Worm (Caenorhabditis elegans) whole organism, L4/young adult: ENCODE data around the gene T28A8.2.
"Not testable (repeated sequence)": the region's sequence is repeated elsewhere in the genome, so short reads cannot be mapped to it uniquely, and the experiment has no call there.

ENCODE experiments used
- W03F9.2 ChIP-seq: fragments of 150-350 bp; optimal IDR thresholded peaks from 2 replicates; lab custom pipeline; 2014; ENCODE audit warnings: missing biosample characterization, missing genetic modification characterization
- dao-5 ChIP-seq: sonication (generic microtip); optimal IDR thresholded peaks from 2 replicates; lab custom pipeline; 2016; ENCODE audit warnings: missing genotype, missing genetic modification characterization, moderate library complexity, missing compliant biosample characterization
- him-1 ChIP-seq: sonication (generic microtip); optimal IDR thresholded peaks from 2 replicates; lab custom pipeline; 2016; ENCODE audit warnings: missing genotype, missing genetic modification reagents, missing genetic modification characterization, missing compliant biosample characterization

T28A8.2 gene

DNA sequence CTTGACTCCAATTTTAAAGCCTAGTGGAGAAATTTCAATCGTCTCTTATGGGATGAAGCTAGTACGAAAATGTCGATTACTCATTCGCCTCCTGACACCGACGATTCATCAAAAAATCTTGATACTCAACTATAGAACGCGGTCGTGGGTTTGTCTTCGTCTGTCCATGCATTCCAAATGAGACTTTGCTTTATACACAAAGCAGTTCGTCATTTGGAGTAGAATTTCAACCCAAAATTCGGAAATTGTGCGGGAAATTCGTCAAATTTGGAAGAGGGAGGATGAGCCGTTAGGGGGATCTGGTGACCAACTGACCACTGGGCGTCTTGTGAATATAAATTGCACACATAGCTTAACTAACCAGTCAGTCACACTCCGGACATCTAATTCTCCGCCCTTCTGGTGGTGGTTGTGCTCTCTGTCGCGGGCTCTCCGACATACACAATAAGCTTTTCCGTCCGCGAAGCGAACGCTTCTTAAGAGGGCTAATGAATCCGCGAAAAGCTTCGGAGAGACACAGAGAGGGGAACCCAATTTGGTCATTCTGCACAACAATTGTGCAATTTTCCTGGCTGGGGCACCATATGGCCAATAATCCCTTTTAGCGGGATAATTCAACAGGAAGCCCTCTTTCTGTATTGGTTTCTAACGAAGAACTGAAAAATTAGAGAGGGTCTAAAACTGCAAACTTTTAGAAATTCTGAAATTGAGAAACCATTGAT lies 29.8 kb upstream of the T28A8.2 start:
- TF ChIP-seq him-1 (tag; lab: Kevin White, UChicago) = no peak
- TF ChIP-seq dao-5 = no peak
- TF ChIP-seq W03F9.2 (tag; lab: Kevin White, UChicago) = no peak

DNA sequence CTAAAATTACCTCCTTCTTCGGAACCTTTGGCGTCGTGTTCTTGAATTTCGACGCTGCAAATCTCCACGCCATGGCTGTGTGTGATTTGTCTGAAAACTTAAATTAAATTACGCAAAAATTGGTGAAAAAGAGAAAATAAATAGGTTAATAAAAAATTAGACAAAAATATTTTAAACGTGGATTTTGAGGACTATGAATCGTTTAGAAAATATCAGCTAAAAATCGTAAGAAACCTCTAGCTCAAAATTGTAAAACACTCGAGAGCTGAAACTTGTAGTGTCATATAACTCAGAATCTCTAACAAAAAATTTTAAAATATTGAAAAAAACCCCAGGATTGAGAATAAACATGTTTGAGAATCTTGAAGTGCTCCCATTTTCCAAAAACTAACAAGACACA lies 28.6 kb upstream of the T28A8.2 start, which contains the start of gene pod-1:
pod-1 (minus strand) TSS at position 101 of the 400 bp plus-strand sequence.
- TF ChIP-seq him-1 (tag; lab: Kevin White, UChicago) (no peak), W03F9.2 (tag; lab: Kevin White, UChicago) (no peak), dao-5 (no peak)

DNA sequence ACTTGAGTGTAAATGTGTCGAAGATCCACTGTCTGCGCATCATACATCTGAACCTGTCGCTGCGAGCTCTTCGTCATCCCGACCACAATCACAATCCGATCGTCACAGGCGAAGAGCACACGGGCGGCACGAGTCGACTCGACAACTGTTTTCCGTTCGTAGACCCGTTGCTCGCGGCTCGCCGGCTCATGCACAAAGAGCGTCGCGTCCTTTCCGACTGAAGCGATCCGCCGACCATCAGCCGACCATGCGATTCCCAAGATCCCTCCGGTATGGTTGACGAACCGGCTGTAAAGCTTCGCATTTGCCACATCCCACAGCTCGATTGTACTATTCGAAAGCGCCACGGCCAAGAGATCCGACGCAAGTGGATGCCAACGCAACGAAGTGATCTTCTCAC lies 23.0 kb upstream of the T28A8.2 start:
- TF ChIP-seq him-1 (tag; lab: Kevin White, UChicago) = no peak
- no peak for TF ChIP-seq W03F9.2 (tag; lab: Kevin White, UChicago)
- TF ChIP-seq dao-5 = no peak

DNA sequence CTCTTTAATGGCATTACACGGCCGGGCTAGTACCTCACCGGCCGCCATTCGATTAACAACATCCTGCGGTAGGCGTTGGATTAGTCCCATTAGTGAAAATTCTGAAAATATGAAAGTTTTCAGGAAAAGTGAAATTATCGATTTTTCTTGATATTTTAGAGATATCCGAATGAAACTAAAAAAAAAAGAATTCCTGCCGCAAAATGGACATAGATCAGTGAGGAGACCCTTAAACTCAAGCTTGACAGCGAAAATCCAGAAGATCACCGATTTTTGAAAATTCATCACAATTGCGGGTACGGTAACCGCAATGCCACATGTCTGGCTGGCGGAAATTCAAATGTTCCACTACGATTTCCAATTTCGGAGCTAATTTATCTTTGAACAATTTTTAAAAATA lies 19.0 kb upstream of the T28A8.2 start, which contains the start of gene mlh-1:
mlh-1 (minus strand) TSS at position 101 of the 400 bp plus-strand sequence.
- TF ChIP-seq him-1 (tag; lab: Kevin White, UChicago) (no peak), dao-5 (no peak), W03F9.2 (tag; lab: Kevin White, UChicago) (no peak)

DNA sequence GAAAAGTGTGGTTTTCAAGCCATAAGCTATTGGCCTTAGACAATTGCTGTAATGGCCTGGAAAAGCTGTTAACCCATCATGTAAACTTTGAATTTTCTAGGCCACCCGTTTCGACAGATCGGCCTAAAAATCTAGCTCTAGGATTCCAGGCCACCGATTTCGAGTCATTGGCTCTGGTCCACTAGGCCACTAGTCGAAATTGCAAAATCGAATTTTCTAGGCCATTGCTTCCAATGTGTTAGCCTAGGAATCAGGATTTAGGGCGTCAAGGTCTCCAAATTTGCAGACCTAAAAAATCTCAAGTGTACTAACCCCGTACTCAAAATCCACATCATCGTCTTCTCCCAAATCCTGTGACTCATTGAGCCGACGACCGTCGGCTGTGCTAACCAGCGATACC lies 15.3 kb upstream of the T28A8.2 start:
- TF ChIP-seq W03F9.2 (tag; lab: Kevin White, UChicago) = no peak
- TF ChIP-seq dao-5 = no peak
- TF ChIP-seq him-1 (tag; lab: Kevin White, UChicago) = no peak

DNA sequence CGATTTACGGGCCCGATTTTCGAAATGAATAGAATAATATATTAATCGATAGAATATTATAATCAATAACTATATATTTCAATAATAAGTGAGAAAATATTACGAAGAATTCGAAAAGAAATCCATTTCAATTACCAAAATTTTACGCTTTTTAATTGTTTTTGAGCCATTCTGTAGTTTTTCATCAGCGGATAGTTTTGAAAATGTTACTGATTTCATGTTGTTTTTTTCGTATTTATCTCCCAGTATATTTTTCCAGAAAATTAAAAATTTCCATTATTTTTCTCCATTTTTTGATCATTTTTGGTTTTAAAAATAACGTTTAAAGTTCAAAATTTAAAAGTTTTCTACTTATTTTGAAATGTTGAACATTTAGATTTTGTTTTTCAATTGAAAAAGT lies 10.2 kb upstream of the T28A8.2 start, which contains the start of gene T28A8.3:
T28A8.3 (plus strand) TSS at position 301 of the 400 bp plus-strand sequence.
- TF ChIP-seq him-1 (tag; lab: Kevin White, UChicago) (no peak), W03F9.2 (tag; lab: Kevin White, UChicago) (no peak), dao-5 (no peak)

DNA sequence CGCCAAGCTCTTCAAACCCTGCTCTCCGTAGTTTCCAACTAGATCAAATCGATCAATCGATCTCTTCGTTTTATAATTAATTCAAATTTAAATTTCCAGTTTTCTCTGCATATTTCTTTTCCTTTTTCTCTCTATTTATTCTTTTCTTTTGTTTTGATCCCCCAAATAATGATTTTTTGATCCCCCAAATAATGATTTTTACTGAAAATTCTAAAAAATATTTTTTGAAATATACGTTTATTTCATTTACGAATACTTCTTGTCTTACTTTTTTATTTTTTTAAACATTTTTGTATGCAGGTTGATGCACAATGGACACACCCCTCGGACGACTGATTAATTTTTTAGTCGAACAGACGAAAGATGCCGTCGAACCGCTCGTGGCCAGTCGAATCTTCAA lies 7.9 kb upstream of the T28A8.2 start, which contains the start of gene T28A8.4:
T28A8.4 (plus strand) TSS at position 301 of the 400 bp plus-strand sequence.
- TF ChIP-seq dao-5 (no peak), him-1 (tag; lab: Kevin White, UChicago) (no peak), W03F9.2 (tag; lab: Kevin White, UChicago) (no peak)

DNA sequence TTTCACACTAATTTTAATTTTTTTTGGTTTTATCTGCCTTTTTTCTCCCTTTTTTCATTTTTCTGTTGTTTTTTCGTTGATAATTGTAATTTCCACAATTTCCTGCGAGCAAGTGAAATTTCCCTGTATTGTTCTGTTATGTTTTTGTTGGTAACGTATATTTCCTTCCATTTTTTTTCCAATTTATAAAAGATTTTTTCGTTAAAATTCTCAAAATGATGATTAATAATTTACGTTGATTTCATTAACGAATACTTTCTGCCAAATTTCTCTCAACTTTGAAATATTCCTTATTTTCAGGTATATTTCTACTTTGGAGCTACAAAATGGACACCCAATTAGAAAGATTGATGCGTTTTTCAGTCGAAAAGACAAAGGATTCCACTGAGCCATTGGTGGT lies 7.0 kb upstream of the T28A8.2 start, which contains the start of gene T28A8.8:
T28A8.8 (plus strand) TSS at position 301 of the 400 bp plus-strand sequence.
- TF ChIP-seq W03F9.2 (tag; lab: Kevin White, UChicago) (no peak), dao-5 (no peak), him-1 (tag; lab: Kevin White, UChicago) (no peak)

DNA sequence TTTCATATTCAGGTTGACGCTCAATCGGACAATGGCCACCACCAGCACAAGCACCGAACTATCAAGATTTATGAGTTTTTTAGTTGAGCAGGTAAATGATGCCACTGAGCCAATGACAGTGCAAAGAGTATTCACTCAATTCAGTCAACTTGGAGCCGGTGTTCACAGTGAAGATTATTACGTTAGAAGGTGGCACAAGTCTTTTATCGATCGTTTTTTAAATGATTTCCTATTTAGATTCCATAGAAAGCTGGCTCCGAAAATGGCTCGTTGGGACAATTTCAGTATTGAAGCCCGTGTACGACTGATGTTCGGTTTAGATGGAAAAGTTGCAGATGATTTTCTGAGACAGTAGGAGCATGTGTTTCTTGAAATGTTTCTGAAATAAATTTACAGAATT lies 6.1 kb upstream of the T28A8.2 start, which contains the start of gene T28A8.5:
T28A8.5 (plus strand) TSS at position 32 of the 400 bp plus-strand sequence.
- TF ChIP-seq him-1 (tag; lab: Kevin White, UChicago) (no peak), dao-5 (no peak), W03F9.2 (tag; lab: Kevin White, UChicago) (no peak)

DNA sequence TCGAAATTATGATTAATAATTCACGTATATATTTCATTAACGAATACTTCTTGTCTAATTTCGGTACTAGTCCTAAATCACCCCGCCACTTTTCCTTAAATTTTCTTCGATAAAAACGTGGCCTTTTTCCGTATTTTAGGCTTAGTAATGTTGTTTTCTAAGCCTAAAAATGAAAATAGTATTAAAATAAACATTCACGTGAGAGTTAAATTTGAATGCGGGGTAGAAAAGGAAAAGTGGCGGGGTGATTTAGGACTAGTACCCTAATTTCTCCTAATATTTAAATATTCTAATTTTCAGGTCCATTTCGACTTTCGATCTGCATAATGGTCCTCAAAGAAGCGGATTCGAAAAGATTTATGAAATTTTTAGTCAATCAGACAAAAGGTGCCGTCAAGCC lies 3.4 kb upstream of the T28A8.2 start, which contains the start of gene T28A8.6:
T28A8.6 (plus strand) TSS at position 301 of the 400 bp plus-strand sequence.
- not testable (repeated sequence) for TF ChIP-seq W03F9.2 (tag; lab: Kevin White, UChicago); him-1 (tag; lab: Kevin White, UChicago); dao-5

DNA sequence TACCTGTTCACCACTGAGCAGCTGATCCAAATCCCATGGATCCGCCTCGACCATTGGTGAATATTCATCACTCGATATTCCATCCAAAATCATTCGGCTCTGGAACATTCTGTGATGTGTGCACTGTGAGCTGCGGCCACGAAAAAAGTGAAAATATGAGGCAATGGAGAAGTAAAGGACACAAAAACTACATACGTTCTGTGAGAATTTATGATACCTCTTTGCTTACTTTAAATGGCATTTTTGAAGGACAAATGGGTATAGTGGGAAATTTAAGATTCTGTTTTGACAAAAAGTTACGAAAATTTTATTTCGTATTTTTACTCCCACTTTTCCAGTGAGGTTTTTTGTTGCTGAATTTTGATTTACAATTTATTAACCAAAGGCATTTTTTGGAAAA lies 3.1 kb downstream of the T28A8.2 start, which contains the start of gene twk-40:
twk-40 (minus strand) TSS at position 101 of the 400 bp plus-strand sequence.
- TF ChIP-seq him-1 (tag; lab: Kevin White, UChicago) = no peak
- TF ChIP-seq dao-5 = no peak
- TF ChIP-seq W03F9.2 (tag; lab: Kevin White, UChicago) = no peak

DNA sequence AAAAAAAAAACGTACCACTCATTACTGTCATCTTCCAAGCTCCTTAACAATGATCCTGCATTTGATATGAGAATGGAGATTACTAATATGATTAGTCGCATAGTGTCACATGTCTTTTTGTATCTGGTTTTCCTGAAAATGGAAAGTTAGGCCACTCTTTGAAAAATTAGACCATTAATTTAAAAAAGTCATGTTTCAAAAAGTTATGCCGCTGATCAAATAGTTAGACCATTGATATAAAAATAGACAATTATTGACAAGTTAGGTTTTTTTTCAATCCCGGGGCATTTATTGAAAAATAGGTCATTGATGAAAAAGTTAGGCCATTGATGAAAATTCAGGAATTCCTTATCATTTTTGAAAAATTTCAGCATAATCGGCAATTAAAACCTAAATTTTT lies 11.4 kb downstream of the T28A8.2 start, which contains the start of gene acc-4:
acc-4 (minus strand) TSS at position 101 of the 400 bp plus-strand sequence.
- TF ChIP-seq W03F9.2 (tag; lab: Kevin White, UChicago) = no peak
- TF ChIP-seq dao-5 = no peak
- TF ChIP-seq him-1 (tag; lab: Kevin White, UChicago) = no peak

DNA sequence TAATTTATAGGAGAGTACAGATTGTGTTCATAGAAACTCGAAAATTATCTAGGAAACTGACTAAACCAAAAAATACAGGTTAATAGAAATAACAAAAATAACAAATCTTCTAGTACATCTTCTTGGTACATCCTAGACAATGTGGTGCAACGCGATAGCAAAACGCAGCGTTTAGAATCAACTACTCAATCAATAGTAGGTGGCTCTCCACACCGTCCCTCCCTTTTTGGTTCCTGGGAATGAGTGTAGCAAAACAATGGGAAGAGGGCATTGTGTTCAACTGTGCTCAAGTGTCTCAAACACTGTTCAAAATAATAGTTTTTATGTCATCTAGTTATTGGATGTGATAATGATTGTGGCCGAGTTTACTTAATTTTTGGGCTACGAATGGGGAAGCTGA lies 18.8 kb downstream of the T28A8.2 start, which contains the start of gene T27E9.6:
T27E9.6 (minus strand) TSS at position 101 of the 400 bp plus-strand sequence.
- TF ChIP-seq W03F9.2 (tag; lab: Kevin White, UChicago) (no peak), dao-5 (no peak), him-1 (tag; lab: Kevin White, UChicago) (no peak)

DNA sequence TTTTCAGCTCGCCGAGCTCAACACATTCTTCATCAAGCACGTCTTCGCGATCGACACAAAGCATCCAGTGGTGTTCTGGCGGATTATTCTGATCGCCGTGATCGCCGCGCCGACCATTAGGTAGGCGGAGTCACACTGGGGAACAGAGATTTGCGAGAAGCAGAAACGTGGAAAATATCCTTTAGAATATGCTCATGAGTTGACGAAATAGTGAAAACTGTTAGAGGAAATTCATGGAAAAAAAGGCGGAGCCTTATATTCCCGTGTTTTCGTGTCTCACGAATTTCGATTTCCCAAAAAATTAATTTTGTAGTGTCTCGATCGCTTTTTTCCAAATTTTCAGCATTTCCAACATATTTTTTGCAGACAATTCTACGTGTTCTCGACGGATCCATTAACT lies 21.0 kb downstream of the T28A8.2 start:
- TF ChIP-seq W03F9.2 (tag; lab: Kevin White, UChicago) (no peak), him-1 (tag; lab: Kevin White, UChicago) (no peak), dao-5 (no peak)
